Worm (Caenorhabditis elegans) whole organism, late embryonic: ENCODE measurements around the gene gcy-37.

Experiments used
- C38D4.7 ChIP-seq: fragments of 200-800 bp; sonication (Bioruptor generic); optimal IDR thresholded peaks from 2 replicates; lab custom pipeline; 2018; ENCODE audit warnings: mild to moderate bottlenecking, missing genetic modification characterization, moderate library complexity, missing compliant biosample characterization
- F13H6.1 ChIP-seq: sonication (generic microtip); optimal IDR thresholded peaks from 2 replicates; lab custom pipeline; 2016; ENCODE audit warnings: missing genetic modification characterization, missing compliant biosample characterization
- T23F11.4 ChIP-seq: fragments of 200-800 bp; sonication (Bioruptor generic); optimal IDR thresholded peaks from 2 replicates; lab custom pipeline; 2018; ENCODE audit warnings: mild to moderate bottlenecking, missing genetic modification characterization, missing compliant biosample characterization
- ceh-14 ChIP-seq: sonication (generic microtip); optimal IDR thresholded peaks from 2 replicates; lab custom pipeline; 2016; ENCODE audit warnings: missing genotype, missing genetic modification characterization, missing compliant biosample characterization
- ceh-22 ChIP-seq: sonication (generic microtip); optimal IDR thresholded peaks from 2 replicates; lab custom pipeline; 2017; ENCODE audit warnings: missing biosample characterization, missing genetic modification characterization
- ceh-31 ChIP-seq: sonication (generic microtip); optimal IDR thresholded peaks from 2 replicates; lab custom pipeline; 2016; ENCODE audit warnings: missing genetic modification characterization, missing compliant biosample characterization
- ceh-34 ChIP-seq: sonication (generic microtip); optimal IDR thresholded peaks from 2 replicates; lab custom pipeline; 2016; ENCODE audit warnings: mild to moderate bottlenecking, missing genetic modification characterization, missing compliant biosample characterization
- ceh-6 ChIP-seq: fragments of 200-800 bp; sonication (Bioruptor generic); optimal IDR thresholded peaks from 2 replicates; lab custom pipeline; 2018; ENCODE audit warnings: mild to moderate bottlenecking, missing genetic modification characterization, missing compliant biosample characterization
- ceh-9 ChIP-seq: sonication (generic microtip); optimal IDR thresholded peaks from 2 replicates; lab custom pipeline; 2016; ENCODE audit warnings: mild to moderate bottlenecking, missing genetic modification characterization, inconsistent platforms, missing compliant biosample characterization
- che-1 ChIP-seq: sonication (generic microtip); optimal IDR thresholded peaks from 2 replicates; lab custom pipeline; 2016; ENCODE audit warnings: mild to moderate bottlenecking, missing genetic modification characterization, missing compliant biosample characterization
- dmd-4 ChIP-seq: sonication (generic microtip); optimal IDR thresholded peaks from 2 replicates; lab custom pipeline; 2016; ENCODE audit warnings: borderline replicate concordance, missing genetic modification characterization, missing compliant biosample characterization
- dve-1 ChIP-seq: sonication (generic microtip); optimal IDR thresholded peaks from 2 replicates; lab custom pipeline; 2017; ENCODE audit warnings: antibody characterized with exemption, mild to moderate bottlenecking, missing genetic modification characterization, missing compliant biosample characterization
- elt-2 ChIP-seq: sonication (generic microtip); optimal IDR thresholded peaks from 2 replicates; lab custom pipeline; 2016; ENCODE audit warnings: missing genetic modification reagents, missing genetic modification characterization, missing compliant biosample characterization
- elt-4 ChIP-seq: sonication (generic microtip); optimal IDR thresholded peaks from 2 replicates; lab custom pipeline; 2016; ENCODE audit warnings: missing genetic modification characterization, missing compliant biosample characterization
- eyg-1 ChIP-seq: sonication (generic microtip); optimal IDR thresholded peaks from 2 replicates; lab custom pipeline; 2016; ENCODE audit warnings: missing genotype, missing genetic modification characterization, missing compliant biosample characterization
- fkh-6 ChIP-seq: sonication (generic microtip); optimal IDR thresholded peaks from 2 replicates; lab custom pipeline; 2016; ENCODE audit warnings: missing genetic modification characterization, missing compliant biosample characterization
- hlh-13 ChIP-seq: fragments of 200-800 bp; sonication (Bioruptor generic); optimal IDR thresholded peaks from 2 replicates; lab custom pipeline; 2018; ENCODE audit warnings: mild to moderate bottlenecking, missing genetic modification characterization, missing compliant biosample characterization
- hlh-6 ChIP-seq: sonication (generic microtip); optimal IDR thresholded peaks from 2 replicates; lab custom pipeline; 2016; ENCODE audit warnings: missing genotype, missing genetic modification characterization, missing compliant biosample characterization
- hlh-8 ChIP-seq: sonication (generic microtip); optimal IDR thresholded peaks from 2 replicates; lab custom pipeline; 2016; ENCODE audit warnings: missing genotype, missing genetic modification characterization, missing compliant biosample characterization
- lim-6 ChIP-seq: sonication (generic microtip); optimal IDR thresholded peaks from 2 replicates; lab custom pipeline; 2016; ENCODE audit warnings: missing genetic modification characterization, missing compliant biosample characterization
- mec-3 ChIP-seq: sonication (generic microtip); optimal IDR thresholded peaks from 2 replicates; lab custom pipeline; 2016; ENCODE audit warnings: borderline replicate concordance, missing genetic modification characterization, missing compliant biosample characterization
- nfya-1 ChIP-seq: sonication (generic microtip); optimal IDR thresholded peaks from 2 replicates; lab custom pipeline; 2017; ENCODE audit warnings: missing genetic modification characterization, mild to moderate bottlenecking, missing compliant biosample characterization, antibody characterized with exemption, moderate library complexity
- nhr-232 ChIP-seq: sonication (generic microtip); optimal IDR thresholded peaks from 2 replicates; lab custom pipeline; 2016; ENCODE audit warnings: missing genetic modification characterization, missing compliant biosample characterization
- npax-4 ChIP-seq: sonication (generic microtip); optimal IDR thresholded peaks from 2 replicates; lab custom pipeline; 2016; ENCODE audit warnings: missing genetic modification characterization, missing compliant biosample characterization
- odd-2 ChIP-seq: sonication (generic microtip); optimal IDR thresholded peaks from 2 replicates; lab custom pipeline; 2017; ENCODE audit warnings: antibody characterized with exemption, mild to moderate bottlenecking, missing genetic modification characterization, missing compliant biosample characterization
- pag-3 ChIP-seq: sonication (generic microtip); optimal IDR thresholded peaks from 2 replicates; lab custom pipeline; 2016; ENCODE audit warnings: missing compliant biosample characterization, missing genetic modification characterization, borderline replicate concordance
- pat-9 ChIP-seq: fragments of 200-800 bp; sonication (Bioruptor generic); optimal IDR thresholded peaks from 2 replicates; lab custom pipeline; 2018; ENCODE audit warnings: mild to moderate bottlenecking, missing genetic modification characterization, moderate library complexity, missing compliant biosample characterization
- ref-2 ChIP-seq: sonication (generic microtip); optimal IDR thresholded peaks from 2 replicates; lab custom pipeline; 2016; ENCODE audit warnings: missing genetic modification characterization, missing compliant biosample characterization
- sdc-2 ChIP-seq: sonication (generic microtip); optimal IDR thresholded peaks from 2 replicates; lab custom pipeline; 2016; ENCODE audit warnings: missing genotype, missing genetic modification characterization, missing compliant biosample characterization
- tbx-2 ChIP-seq: sonication (generic microtip); optimal IDR thresholded peaks from 2 replicates; lab custom pipeline; 2016; ENCODE audit warnings: missing genetic modification characterization, missing compliant biosample characterization
- tbx-7 ChIP-seq: sonication (generic microtip); optimal IDR thresholded peaks from 2 replicates; lab custom pipeline; 2016; ENCODE audit warnings: missing genotype, missing genetic modification characterization, missing compliant biosample characterization
- ttx-3 ChIP-seq: sonication (generic microtip); optimal IDR thresholded peaks from 2 replicates; lab custom pipeline; 2016; ENCODE audit warnings: missing genetic modification reagents, missing genetic modification characterization, missing compliant biosample characterization
- unc-55 ChIP-seq: sonication (generic microtip); optimal IDR thresholded peaks from 2 replicates; lab custom pipeline; 2017; ENCODE audit warnings: missing biosample characterization, missing genetic modification reagents, missing genetic modification characterization
- unc-86 ChIP-seq: sonication (generic microtip); optimal IDR thresholded peaks from 2 replicates; lab custom pipeline; 2016; ENCODE audit warnings: missing genetic modification characterization, missing compliant biosample characterization
- ztf-16 ChIP-seq: sonication (generic microtip); optimal IDR thresholded peaks from 2 replicates; lab custom pipeline; 2017; ENCODE audit warnings: missing genetic modification characterization, missing compliant biosample characterization

The gcy-37 gene

DNA sequence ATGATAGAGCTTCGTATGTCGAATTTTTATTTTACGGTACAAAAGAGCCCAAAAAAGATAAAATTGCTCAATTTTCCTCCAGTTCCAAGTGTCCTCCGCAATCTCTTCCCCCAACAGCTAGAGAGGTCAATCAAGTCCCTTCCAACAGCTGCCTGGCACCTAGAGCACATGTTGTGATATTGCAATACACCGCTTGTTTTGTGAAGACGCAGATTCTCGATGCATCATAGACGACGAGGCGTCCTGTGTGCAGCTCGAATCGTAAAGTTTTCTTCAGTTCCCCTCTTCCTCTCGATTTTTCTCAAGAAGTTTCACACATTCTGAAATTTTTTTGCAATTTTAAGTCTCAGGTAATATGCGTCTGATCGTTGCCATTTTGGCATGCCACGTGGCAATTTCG, 22.4 kb downstream of the gcy-37 start, which contains the start of gene test-1:
TSS of gene test-1 (plus strand) at position 345 of the 400 bp plus-strand sequence.
- TF ChIP-seq nhr-232 (tag; lab: Kevin White, UChicago) (no peak), ceh-9 (no peak), pat-9 (tag; lab: Kevin White, UChicago) (no peak), dve-1 (tag; lab: Kevin White, UChicago) (no peak), npax-4 (tag; lab: Kevin White, UChicago) (no peak), nfya-1 (tag; lab: Kevin White, UChicago) (no peak), C38D4.7 (no peak), ceh-31 (tag; lab: Kevin White, UChicago) (no peak), hlh-8 (tag; lab: Kevin White, UChicago) (peak; percentile 43), unc-55 (peak; percentile 18), hlh-6 (tag; lab: Kevin White, UChicago) (no peak)
- TF ChIP-seq, all 69 proteins: peak for 2

- TF ChIP-seq mec-3 (tag; lab: Kevin White, UChicago): no peak
- no peak for TF ChIP-seq eyg-1 (tag; lab: Kevin White, UChicago)
- TF ChIP-seq elt-2 (tag; lab: Kevin White, UChicago): no peak
- TF ChIP-seq ceh-22 (tag; lab: Kevin White, UChicago): no peak
- TF ChIP-seq hlh-8 (tag; lab: Kevin White, UChicago): no peak
- no peak for TF ChIP-seq T23F11.4 (GFP tag; lab: Kevin White, UChicago)
- TF ChIP-seq hlh-13 (GFP tag; lab: Kevin White, UChicago): no peak
- no peak for TF ChIP-seq lim-6 (tag; lab: Kevin White, UChicago)
- TF ChIP-seq tbx-2 (tag; lab: Kevin White, UChicago): no peak
- no peak for TF ChIP-seq dve-1 (tag; lab: Kevin White, UChicago)
- no peak for TF ChIP-seq F13H6.1
- TF ChIP-seq che-1 (tag; lab: Kevin White, UChicago): no peak
- TF ChIP-seq, all 69 proteins: peak for 0
Measured at ce11 chrIV:2133431-2133940, 25.5 kb downstream of the gcy-37 start, which contains the start of gene C23H5.12. Gene C23H5.12, plus strand, starts transcription at chrIV:2133481.

DNA sequence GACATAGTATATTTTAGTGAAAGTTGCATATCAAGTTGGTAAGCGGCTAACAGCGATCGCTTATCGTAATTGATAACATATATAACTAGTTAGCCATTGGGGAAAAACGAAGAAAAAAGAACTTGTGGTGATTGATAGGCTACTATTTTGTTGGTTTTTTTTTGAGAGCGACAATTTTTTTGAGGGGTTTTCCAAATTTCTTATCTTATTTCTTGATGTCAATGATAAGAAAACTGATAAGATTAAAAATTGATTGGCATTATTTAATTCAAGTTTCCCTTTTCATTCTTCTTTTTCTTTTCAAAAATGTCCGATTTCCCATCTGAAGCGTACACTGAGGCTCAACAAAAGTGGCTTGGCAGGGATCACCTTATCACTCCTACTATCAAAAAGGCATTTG, 28.3 kb downstream of the gcy-37 start, which contains the start of gene prmt-6:
TSS of gene prmt-6 (plus strand) at position 252 of the 400 bp plus-strand sequence.
- TF ChIP-seq elt-2 (tag; lab: Kevin White, UChicago) (peak; percentile 80), dmd-4 (tag; lab: Kevin White, UChicago) (no peak)

- TF ChIP-seq ceh-9 (no peak), elt-4 (no peak), tbx-2 (tag; lab: Kevin White, UChicago) (no peak), tbx-7 (tag; lab: Kevin White, UChicago) (no peak), pag-3 (no peak), ztf-16 (no peak), lim-6 (tag; lab: Kevin White, UChicago) (no peak), unc-86 (tag; lab: Kevin White, UChicago) (no peak), che-1 (tag; lab: Kevin White, UChicago) (no peak), C38D4.7 (no peak), ceh-6 (GFP tag; lab: Kevin White, UChicago) (no peak), ttx-3 (tag; lab: Kevin White, UChicago) (no peak), hlh-8 (tag; lab: Kevin White, UChicago) (no peak), sdc-2 (no peak), odd-2 (tag; lab: Kevin White, UChicago) (no peak), ceh-14 (tag; lab: Kevin White, UChicago) (no peak), ref-2 (tag; lab: Kevin White, UChicago) (no peak), fkh-6 (no peak), ceh-34 (tag; lab: Kevin White, UChicago) (no peak)
Measured at ce11 chrIV:2128761-2129160, 30.2 kb downstream of the gcy-37 start, which contains the start of gene grl-20. Gene grl-20, minus strand, starts transcription at chrIV:2128861.
